Worm (Caenorhabditis elegans): ENCODE results near the gene F39H12.3.

ce11 chrX:863478-863877, 22.2 kb upstream of the F39H12.3 start, which contains the start of gene cdo-1:
- TF ChIP-seq flt-1 (GFP tag; IDR thresholded peaks at IDR 0.05) (no peak), cog-1 (tag; optimal IDR thresholded peaks at IDR 0.05) (no peak), med-1 (GFP tag; optimal IDR thresholded peaks at IDR 0.05; ENCODE audit: insufficient read depth) (no peak), T22C8.4 (GFP tag; IDR thresholded peaks at IDR 0.05) (no peak), ztf-23 (GFP tag; IDR thresholded peaks at IDR 0.05) (no peak), ztf-29 (GFP tag; IDR thresholded peaks at IDR 0.05) (no peak), tab-1 (GFP tag; IDR thresholded peaks at IDR 0.05) (no peak)
